Worm (Caenorhabditis elegans) whole organism, L2 larva: ENCODE data around the gene gldi-3.
A peak's percentile ranks its signal among the peaks of the same experiment; 100 is the strongest.

ENCODE experiments used
- F13H6.1 ChIP-seq: sonication (generic microtip); optimal IDR thresholded peaks from 2 replicates; lab custom pipeline; 2016; ENCODE audit warnings: missing genetic modification characterization, missing compliant biosample characterization
- R02D3.7 ChIP-seq: fragments of 150-350 bp; optimal IDR thresholded peaks from 2 replicates; lab custom pipeline; 2014; ENCODE audit warnings: missing biosample characterization, missing genetic modification characterization
- Y55F3AM.14 ChIP-seq: fragments of 200-800 bp; sonication (Bioruptor generic); optimal IDR thresholded peaks from 2 replicates; lab custom pipeline; 2018; ENCODE audit warnings: mild to moderate bottlenecking, missing genetic modification characterization, missing compliant biosample characterization
- ZK546.5 ChIP-seq: sonication (generic microtip); optimal IDR thresholded peaks from 2 replicates; lab custom pipeline; 2017; ENCODE audit warnings: missing biosample characterization, missing genetic modification characterization
- alr-1 ChIP-seq: fragments of 150-350 bp; optimal IDR thresholded peaks from 2 replicates; lab custom pipeline; 2014; ENCODE audit warnings: missing biosample characterization, missing genetic modification characterization
- aly-2 ChIP-seq: fragments of 150-350 bp; optimal IDR thresholded peaks from 2 replicates; lab custom pipeline; 2014; ENCODE audit warnings: missing biosample characterization, missing genetic modification characterization
- ama-1 ChIP-seq: fragments of 150-350 bp; optimal IDR thresholded peaks from 2 replicates; lab custom pipeline; 2018; ENCODE audit warnings: inconsistent platforms
- blmp-1 ChIP-seq: sonication (generic microtip); optimal IDR thresholded peaks from 2 replicates; lab custom pipeline; 2017; ENCODE audit warnings: missing genetic modification characterization, mild to moderate bottlenecking, missing compliant biosample characterization, antibody characterized with exemption, moderate library complexity; ENCODE audit not compliant: insufficient read depth
- ceh-16 ChIP-seq: fragments of 150-350 bp; optimal IDR thresholded peaks from 2 replicates; lab custom pipeline; 2014; ENCODE audit warnings: missing biosample characterization, missing genetic modification characterization
- ceh-82 ChIP-seq: fragments of 150-350 bp; optimal IDR thresholded peaks from 2 replicates; lab custom pipeline; 2014; ENCODE audit warnings: missing biosample characterization, missing genetic modification characterization
- crh-2 ChIP-seq: sonication (generic microtip); optimal IDR thresholded peaks from 2 replicates; lab custom pipeline; 2017; ENCODE audit warnings: missing biosample characterization, missing genetic modification characterization
- dmd-4 ChIP-seq: sonication (generic microtip); optimal IDR thresholded peaks from 2 replicates; lab custom pipeline; 2017; ENCODE audit warnings: missing biosample characterization, missing genetic modification characterization
- egl-27 ChIP-seq: sonication (generic microtip); optimal IDR thresholded peaks from 3 replicates; lab custom pipeline; 2017; ENCODE audit warnings: missing biosample characterization, missing genetic modification reagents, missing genetic modification characterization
- elt-1 ChIP-seq: fragments of 150-350 bp; optimal IDR thresholded peaks from 2 replicates; lab custom pipeline; 2014; ENCODE audit warnings: missing biosample characterization, missing genetic modification characterization
- elt-3 ChIP-seq: sonication (generic microtip); optimal IDR thresholded peaks from 2 replicates; lab custom pipeline; 2017; ENCODE audit warnings: missing biosample characterization, missing genetic modification characterization
- fos-1 ChIP-seq: fragments of 150-350 bp; optimal IDR thresholded peaks from 2 replicates; lab custom pipeline; 2014; ENCODE audit warnings: missing biosample characterization, missing genetic modification characterization
- gmeb-1 ChIP-seq: fragments of 150-350 bp; optimal IDR thresholded peaks from 2 replicates; lab custom pipeline; 2014; ENCODE audit warnings: missing biosample characterization, missing genetic modification characterization
- lin-11 ChIP-seq: fragments of 150-350 bp; sonication (generic microtip); optimal IDR thresholded peaks from 2 replicates; lab custom pipeline; 2014; ENCODE audit warnings: missing biosample characterization, missing genetic modification characterization, inconsistent platforms, mixed read lengths
- lin-13 ChIP-seq: fragments of 150-350 bp; optimal IDR thresholded peaks from 2 replicates; lab custom pipeline; 2014; ENCODE audit warnings: missing biosample characterization, missing genetic modification reagents, missing genetic modification characterization
- lin-39 ChIP-seq: fragments of 150-350 bp; optimal IDR thresholded peaks from 2 replicates; lab custom pipeline; 2014; ENCODE audit warnings: missing biosample characterization, missing genetic modification reagents, missing genetic modification characterization
- lsy-2 ChIP-seq, 2 experiments: fragments of 150-350 bp in 1 of 2; sonication (generic microtip) in 1 of 2; optimal IDR thresholded peaks; 2 replicates each; lab custom pipeline; 2014 to 2017; ENCODE audit warnings: missing biosample characterization in 2 of 2, missing genetic modification characterization in 2 of 2
- mab-5 ChIP-seq: fragments of 150-350 bp; optimal IDR thresholded peaks from 2 replicates; lab custom pipeline; 2014; ENCODE audit warnings: missing biosample characterization, missing genetic modification characterization
- nhr-10 ChIP-seq: sonication (generic microtip); optimal IDR thresholded peaks from 2 replicates; lab custom pipeline; 2017; ENCODE audit warnings: missing biosample characterization, missing genetic modification characterization
- nhr-129 ChIP-seq: fragments of 150-350 bp; optimal IDR thresholded peaks from 2 replicates; lab custom pipeline; 2014; ENCODE audit warnings: missing biosample characterization, missing genetic modification characterization
- nhr-237 ChIP-seq: fragments of 150-350 bp; optimal IDR thresholded peaks from 2 replicates; lab custom pipeline; 2014; ENCODE audit warnings: missing biosample characterization, missing genetic modification characterization
- nhr-6 ChIP-seq: fragments of 150-350 bp; optimal IDR thresholded peaks from 2 replicates; lab custom pipeline; 2014; ENCODE audit warnings: missing biosample characterization, missing genetic modification characterization
- nhr-77 ChIP-seq: fragments of 150-350 bp; optimal IDR thresholded peaks from 2 replicates; lab custom pipeline; 2014; ENCODE audit warnings: missing biosample characterization, missing genetic modification characterization
- peb-1 ChIP-seq: fragments of 150-350 bp; optimal IDR thresholded peaks from 2 replicates; lab custom pipeline; 2014; ENCODE audit warnings: missing biosample characterization, missing genetic modification characterization
- sem-4 ChIP-seq: fragments of 150-350 bp; optimal IDR thresholded peaks from 2 replicates; lab custom pipeline; 2014; ENCODE audit warnings: missing biosample characterization, missing genetic modification reagents, missing genetic modification characterization
- skn-1 ChIP-seq: sonication (generic microtip); optimal IDR thresholded peaks from 2 replicates; lab custom pipeline; 2017; ENCODE audit warnings: missing biosample characterization, missing genetic modification characterization
- sma-3 ChIP-seq: sonication (generic microtip); optimal IDR thresholded peaks from 2 replicates; lab custom pipeline; 2016; ENCODE audit warnings: missing genetic modification reagents, missing genetic modification characterization, missing compliant biosample characterization
- sma-9 ChIP-seq, 2 experiments: fragments of 150-350 bp in 1 of 2; sonication (generic microtip) in 1 of 2; optimal IDR thresholded peaks; 2 replicates each; lab custom pipeline; 2014 to 2016; ENCODE audit warnings: missing genetic modification characterization in 2 of 2, mild to moderate bottlenecking in 1 of 2, missing biosample characterization in 1 of 2, missing compliant biosample characterization in 1 of 2, missing genetic modification reagents in 1 of 2, moderate library complexity in 1 of 2
- unc-39 ChIP-seq: fragments of 150-350 bp; optimal IDR thresholded peaks from 2 replicates; lab custom pipeline; 2014; ENCODE audit warnings: missing biosample characterization, missing genetic modification characterization
- unc-55 ChIP-seq: fragments of 150-350 bp; sonication (generic microtip); optimal IDR thresholded peaks from 3 replicates; lab custom pipeline; 2014; ENCODE audit warnings: missing biosample characterization, missing genetic modification reagents, missing genetic modification characterization
- zag-1 ChIP-seq: fragments of 150-350 bp; optimal IDR thresholded peaks from 2 replicates; lab custom pipeline; 2014; ENCODE audit warnings: missing biosample characterization, missing genetic modification characterization
- ztf-1 ChIP-seq: fragments of 200-800 bp; sonication (Bioruptor generic); conservative IDR thresholded peaks from 2 replicates; pipeline ENCODE4 v1.3.6; 2022; ENCODE audit warnings: missing genetic modification characterization, missing compliant biosample characterization
- ztf-4 ChIP-seq: fragments of 150-350 bp; optimal IDR thresholded peaks from 2 replicates; lab custom pipeline; 2014; ENCODE audit warnings: missing biosample characterization, missing genetic modification characterization

The gldi-3 gene

ce11 chrII:9295678-9296077, 15.8 kb upstream of the gldi-3 start, which contains the start of gene C01G6.9:
C01G6.9 (minus strand) TSS chrII:9295818.
- no peak for TF ChIP-seq blmp-1 (tag; lab: Kevin White, UChicago)
- TF ChIP-seq alr-1 = no peak
- no peak for TF ChIP-seq lin-11 (tag; lab: Kevin White, UChicago)
- no peak for TF ChIP-seq lin-39 (tag; lab: Kevin White, UChicago)
- TF ChIP-seq ceh-16 (tag; lab: Kevin White, UChicago) = no peak
- TF ChIP-seq zag-1 = no peak
- no peak for TF ChIP-seq unc-55 (GFP tag; lab: Kevin White, UChicago)
- TF ChIP-seq ztf-1 (GFP tag; lab: Robert Waterston, UW) = no peak
- TF ChIP-seq lin-13 (GFP tag; lab: Kevin White, UChicago) = no peak
- no peak for TF ChIP-seq nhr-129 (tag; lab: Kevin White, UChicago)
- TF ChIP-seq nhr-237 (tag; lab: Kevin White, UChicago) = no peak
- no peak for TF ChIP-seq egl-27 (tag; lab: Kevin White, UChicago)

- TF ChIP-seq mab-5 (tag; lab: Kevin White, UChicago) (no peak), ama-1 (lab: Kevin White, UChicago) (no peak), F13H6.1 (peak; percentile 31), blmp-1 (tag; lab: Kevin White, UChicago) (no peak), nhr-6 (tag; lab: Kevin White, UChicago) (no peak), gmeb-1 (tag; lab: Kevin White, UChicago) (peak; percentile 50), ZK546.5 (tag; lab: Kevin White, UChicago) (no peak), skn-1 (tag; lab: Kevin White, UChicago) (peak; percentile 39), fos-1 (tag; lab: Kevin White, UChicago) (peak; percentile 97), peb-1 (no peak), R02D3.7 (no peak), sem-4 (tag; lab: Kevin White, UChicago) (no peak), dmd-4 (tag; lab: Kevin White, UChicago) (no peak), sma-3 (GFP tag; lab: Kevin White, UChicago) (no peak), ceh-16 (tag; lab: Kevin White, UChicago) (no peak), nhr-129 (tag; lab: Kevin White, UChicago) (no peak), crh-2 (tag; lab: Kevin White, UChicago) (peak; percentile 91), lsy-2 (tag; optimal IDR thresholded peaks at IDR 0.05; lab: Kevin White, UChicago) (no peak), nhr-237 (tag; lab: Kevin White, UChicago) (no peak), ceh-82 (tag; lab: Kevin White, UChicago) (no peak), lin-39 (tag; lab: Kevin White, UChicago) (no peak), nhr-77 (no peak), elt-3 (no peak), nhr-10 (no peak), ztf-4 (tag; lab: Kevin White, UChicago) (no peak), lin-11 (tag; lab: Kevin White, UChicago) (no peak), unc-39 (no peak), elt-1 (tag; lab: Kevin White, UChicago) (no peak), sma-9 (GFP tag; optimal IDR thresholded peaks at IDR 0.05; lab: Kevin White, UChicago) (peak; percentile 52), sma-9 (tag; optimal IDR thresholded peaks at IDR 0.05; lab: Kevin White, UChicago) (no peak), aly-2 (tag; lab: Kevin White, UChicago) (no peak), lin-13 (GFP tag; lab: Kevin White, UChicago) (no peak), Y55F3AM.14 (GFP tag; lab: Kevin White, UChicago) (no peak)
Observed at ce11 chrII:9291632-9292031, 11.7 kb upstream of the gldi-3 start, which contains the start of gene acs-7. acs-7 (plus strand) TSS chrII:9292017.

ce11 chrII:9289127-9289526, 9.2 kb upstream of the gldi-3 start:
- TF ChIP-seq lin-13 (GFP tag; lab: Kevin White, UChicago) (no peak), blmp-1 (tag; lab: Kevin White, UChicago) (no peak)
